Worm (Caenorhabditis elegans) whole organism, L3 larva: ENCODE measurements around the gene ndus-8.

Source experiments
- R02D3.7 ChIP-seq: fragments of 150-350 bp; optimal IDR thresholded peaks from 2 replicates; lab custom pipeline; 2014; ENCODE audit warnings: missing biosample characterization, missing genetic modification characterization
- ZK546.5 ChIP-seq: sonication (generic microtip); optimal IDR thresholded peaks from 2 replicates; lab custom pipeline; 2017; ENCODE audit warnings: missing biosample characterization, missing genetic modification characterization
- aly-2 ChIP-seq: fragments of 150-350 bp; optimal IDR thresholded peaks from 2 replicates; lab custom pipeline; 2014; ENCODE audit warnings: missing biosample characterization, missing genetic modification characterization
- ama-1 ChIP-seq: fragments of 150-350 bp; optimal IDR thresholded peaks from 2 replicates; lab custom pipeline; 2018
- ceh-16 ChIP-seq: sonication (generic microtip); optimal IDR thresholded peaks from 2 replicates; lab custom pipeline; 2017; ENCODE audit warnings: missing biosample characterization, missing genetic modification characterization
- ceh-28 ChIP-seq: fragments of 150-350 bp; optimal IDR thresholded peaks from 2 replicates; lab custom pipeline; 2014; ENCODE audit warnings: missing biosample characterization, missing genetic modification reagents, missing genetic modification characterization
- ceh-82 ChIP-seq: fragments of 150-350 bp; optimal IDR thresholded peaks from 2 replicates; lab custom pipeline; 2014; ENCODE audit warnings: missing biosample characterization, missing genetic modification characterization
- ceh-9 ChIP-seq: sonication (generic microtip); optimal IDR thresholded peaks from 2 replicates; lab custom pipeline; 2018; ENCODE audit warnings: missing biosample characterization, missing genetic modification characterization
- daf-12 ChIP-seq: fragments of 150-350 bp; optimal IDR thresholded peaks from 2 replicates; lab custom pipeline; 2014; ENCODE audit warnings: missing biosample characterization, missing genetic modification reagents, missing genetic modification characterization
- egl-27 ChIP-seq: sonication (generic microtip); optimal IDR thresholded peaks from 4 replicates; lab custom pipeline; 2017; ENCODE audit warnings: missing biosample characterization, missing genetic modification reagents, missing genetic modification characterization
- egl-5 ChIP-seq: fragments of 150-350 bp; optimal IDR thresholded peaks from 2 replicates; lab custom pipeline; 2017; ENCODE audit warnings: missing biosample characterization, missing genetic modification reagents, missing genetic modification characterization, inconsistent platforms
- elt-1 ChIP-seq: fragments of 150-350 bp; optimal IDR thresholded peaks from 2 replicates; lab custom pipeline; 2014; ENCODE audit warnings: missing biosample characterization, missing genetic modification characterization
- elt-2 ChIP-seq: sonication (generic microtip); optimal IDR thresholded peaks from 2 replicates; lab custom pipeline; 2016; ENCODE audit warnings: missing genetic modification reagents, mild to moderate bottlenecking, missing genetic modification characterization, missing compliant biosample characterization
- eor-1 ChIP-seq, 2 experiments: fragments of 150-350 bp; optimal IDR thresholded peaks; 2 replicates each; lab custom pipeline; 2014 to 2018; ENCODE audit warnings: missing biosample characterization in 2 of 2, missing genetic modification characterization in 2 of 2
- fkh-10 ChIP-seq: sonication (generic microtip); optimal IDR thresholded peaks from 2 replicates; lab custom pipeline; 2017; ENCODE audit warnings: missing biosample characterization, missing genetic modification reagents, missing genetic modification characterization
- fkh-2 ChIP-seq: fragments of 150-350 bp; optimal IDR thresholded peaks from 2 replicates; lab custom pipeline; 2014; ENCODE audit warnings: missing biosample characterization, missing genetic modification reagents, missing genetic modification characterization
- fos-1 ChIP-seq: fragments of 150-350 bp; optimal IDR thresholded peaks from 2 replicates; lab custom pipeline; 2014; ENCODE audit warnings: missing biosample characterization, missing genetic modification characterization
- hmg-11 ChIP-seq: sonication (generic microtip); optimal IDR thresholded peaks from 2 replicates; lab custom pipeline; 2016; ENCODE audit warnings: missing genetic modification characterization, missing compliant biosample characterization
- jun-1 ChIP-seq: fragments of 150-350 bp; optimal IDR thresholded peaks from 2 replicates; lab custom pipeline; 2014; ENCODE audit warnings: missing biosample characterization, missing genetic modification reagents, missing genetic modification characterization
- lin-15B ChIP-seq: fragments of 150-350 bp; optimal IDR thresholded peaks from 2 replicates; lab custom pipeline; 2014; ENCODE audit warnings: missing biosample characterization, missing genetic modification characterization
- lin-39 ChIP-seq: fragments of 150-350 bp; optimal IDR thresholded peaks from 2 replicates; lab custom pipeline; 2018; ENCODE audit warnings: missing biosample characterization, missing genetic modification reagents, missing genetic modification characterization
- lsy-12 ChIP-seq: sonication (generic microtip); optimal IDR thresholded peaks from 2 replicates; lab custom pipeline; 2016; ENCODE audit warnings: mild to moderate bottlenecking, missing genetic modification characterization, missing compliant biosample characterization
- mdl-1 ChIP-seq: fragments of 150-350 bp; optimal IDR thresholded peaks from 2 replicates; lab custom pipeline; 2014; ENCODE audit warnings: missing biosample characterization, missing genetic modification characterization
- mml-1 ChIP-seq: fragments of 150-350 bp; sonication (generic microtip); optimal IDR thresholded peaks from 3 replicates; lab custom pipeline; 2014; ENCODE audit warnings: missing biosample characterization, missing genetic modification characterization
- nfya-1 ChIP-seq: sonication (generic microtip); optimal IDR thresholded peaks from 2 replicates; lab custom pipeline; 2017; ENCODE audit warnings: missing genetic modification characterization, mild to moderate bottlenecking, missing compliant biosample characterization, antibody characterized with exemption, moderate library complexity; ENCODE audit not compliant: insufficient read depth
- nhr-11 ChIP-seq: fragments of 150-350 bp; optimal IDR thresholded peaks from 2 replicates; lab custom pipeline; 2014; ENCODE audit warnings: missing biosample characterization, missing genetic modification characterization
- nhr-12 ChIP-seq: fragments of 150-350 bp; optimal IDR thresholded peaks from 2 replicates; lab custom pipeline; 2014; ENCODE audit warnings: missing biosample characterization, missing genetic modification characterization
- nhr-23 ChIP-seq: fragments of 150-350 bp; optimal IDR thresholded peaks from 2 replicates; lab custom pipeline; 2014; ENCODE audit warnings: missing biosample characterization, missing genetic modification reagents, missing genetic modification characterization
- nhr-237 ChIP-seq: fragments of 150-350 bp; optimal IDR thresholded peaks from 2 replicates; lab custom pipeline; 2014; ENCODE audit warnings: missing biosample characterization, missing genetic modification characterization
- nhr-25 ChIP-seq: sonication (generic microtip); optimal IDR thresholded peaks from 2 replicates; lab custom pipeline; 2017; ENCODE audit warnings: missing biosample characterization, missing genetic modification characterization
- nhr-28 ChIP-seq: fragments of 150-350 bp; optimal IDR thresholded peaks from 2 replicates; lab custom pipeline; 2014; ENCODE audit warnings: missing biosample characterization, missing genetic modification characterization
- nhr-43 ChIP-seq: sonication (generic microtip); optimal IDR thresholded peaks from 2 replicates; lab custom pipeline; 2016; ENCODE audit warnings: mild to moderate bottlenecking, missing genetic modification characterization, missing compliant biosample characterization; ENCODE audit not compliant: poor library complexity, severe bottlenecking
- nhr-67 ChIP-seq: fragments of 150-350 bp; optimal IDR thresholded peaks from 2 replicates; lab custom pipeline; 2014; ENCODE audit warnings: missing biosample characterization, missing genetic modification characterization
- nhr-77 ChIP-seq: fragments of 150-350 bp; optimal IDR thresholded peaks from 2 replicates; lab custom pipeline; 2014; ENCODE audit warnings: missing biosample characterization, missing genetic modification characterization
- pha-4 ChIP-seq: fragments of 150-350 bp; optimal IDR thresholded peaks from 2 replicates; lab custom pipeline; 2014; ENCODE audit warnings: missing biosample characterization, missing genetic modification reagents, missing genetic modification characterization
- pqm-1 ChIP-seq: fragments of 150-350 bp; optimal IDR thresholded peaks from 2 replicates; lab custom pipeline; 2017; ENCODE audit warnings: missing biosample characterization, missing genetic modification characterization, inconsistent platforms
- sea-2 ChIP-seq: fragments of 150-350 bp; sonication (generic microtip); optimal IDR thresholded peaks from 4 replicates; lab custom pipeline; 2014; ENCODE audit warnings: missing biosample characterization, missing genetic modification reagents, missing genetic modification characterization
- skn-1 ChIP-seq: fragments of 150-350 bp; optimal IDR thresholded peaks from 2 replicates; lab custom pipeline; 2014; ENCODE audit warnings: missing biosample characterization, missing genetic modification characterization
- snpc-4 ChIP-seq: fragments of 150-350 bp; optimal IDR thresholded peaks from 2 replicates; lab custom pipeline; 2014; ENCODE audit warnings: missing biosample characterization, missing genetic modification characterization
- tbx-2 ChIP-seq: sonication (generic microtip); optimal IDR thresholded peaks from 2 replicates; lab custom pipeline; 2016; ENCODE audit warnings: mild to moderate bottlenecking, missing genetic modification characterization, missing compliant biosample characterization
- unc-39 ChIP-seq: sonication (generic microtip); optimal IDR thresholded peaks from 4 replicates; lab custom pipeline; 2017; ENCODE audit warnings: missing biosample characterization, missing genetic modification characterization
- unc-62 ChIP-seq: fragments of 150-350 bp; sonication (generic microtip); optimal IDR thresholded peaks from 4 replicates; lab custom pipeline; 2014; ENCODE audit warnings: missing biosample characterization, missing genetic modification reagents, missing genetic modification characterization
- zag-1 ChIP-seq: fragments of 150-350 bp; optimal IDR thresholded peaks from 2 replicates; lab custom pipeline; 2014; ENCODE audit warnings: missing biosample characterization, missing genetic modification characterization
- ztf-11 ChIP-seq: fragments of 150-350 bp; optimal IDR thresholded peaks from 2 replicates; lab custom pipeline; 2014; ENCODE audit warnings: missing biosample characterization, missing genetic modification characterization
- ztf-4 ChIP-seq: fragments of 150-350 bp; optimal IDR thresholded peaks from 2 replicates; lab custom pipeline; 2014; ENCODE audit warnings: missing biosample characterization, missing genetic modification characterization

The ndus-8 gene

DNA sequence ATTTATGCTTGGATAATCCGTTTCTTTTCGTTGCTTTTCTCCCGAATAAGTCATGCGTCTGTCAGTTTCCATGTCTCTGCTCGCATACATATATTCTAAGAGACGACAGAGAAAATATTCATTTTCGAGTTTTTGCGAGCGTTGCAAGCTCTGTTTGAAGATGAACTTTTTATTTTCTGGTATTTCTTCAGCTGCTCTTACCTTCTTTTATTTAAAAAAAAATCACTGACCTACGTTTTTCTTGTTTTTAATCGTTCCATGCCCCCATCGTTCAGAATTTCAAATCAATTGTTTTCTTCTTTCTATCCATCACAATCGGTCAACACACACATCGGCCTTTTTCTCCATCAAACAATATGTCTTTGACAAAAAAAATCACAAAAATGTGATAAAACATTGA is 23.5 kb downstream of the ndus-8 start:
- no peak for TF ChIP-seq nhr-11
- no peak for TF ChIP-seq nhr-23 (tag; lab: Kevin White, UChicago)
- no peak for TF ChIP-seq nhr-67 (tag; lab: Kevin White, UChicago)
- TF ChIP-seq nhr-25 (tag; lab: Kevin White, UChicago) = no peak
- no peak for TF ChIP-seq nhr-237 (tag; lab: Kevin White, UChicago)
- no peak for TF ChIP-seq mdl-1 (tag; lab: Kevin White, UChicago)
- TF ChIP-seq fos-1 (tag; lab: Kevin White, UChicago) = no peak
- no peak for TF ChIP-seq unc-39 (tag; lab: Kevin White, UChicago)
- TF ChIP-seq hmg-11 (tag; lab: Kevin White, UChicago) = no peak
- TF ChIP-seq eor-1 (tag; optimal IDR thresholded peaks at IDR 0.05; lab: Kevin White, UChicago) = no peak
- TF ChIP-seq pha-4 (tag; lab: Kevin White, UChicago) = no peak
- TF ChIP-seq mml-1 (tag; lab: Kevin White, UChicago) = no peak
- no peak for TF ChIP-seq ztf-4 (tag; lab: Kevin White, UChicago)
- TF ChIP-seq ceh-82 (tag; lab: Kevin White, UChicago) = no peak
- no peak for TF ChIP-seq egl-27 (tag; lab: Kevin White, UChicago)
- no peak for TF ChIP-seq nhr-28 (tag; lab: Kevin White, UChicago)
- no peak for TF ChIP-seq ztf-11 (tag; lab: Kevin White, UChicago)
- TF ChIP-seq, all 47 proteins: peak for 0

DNA sequence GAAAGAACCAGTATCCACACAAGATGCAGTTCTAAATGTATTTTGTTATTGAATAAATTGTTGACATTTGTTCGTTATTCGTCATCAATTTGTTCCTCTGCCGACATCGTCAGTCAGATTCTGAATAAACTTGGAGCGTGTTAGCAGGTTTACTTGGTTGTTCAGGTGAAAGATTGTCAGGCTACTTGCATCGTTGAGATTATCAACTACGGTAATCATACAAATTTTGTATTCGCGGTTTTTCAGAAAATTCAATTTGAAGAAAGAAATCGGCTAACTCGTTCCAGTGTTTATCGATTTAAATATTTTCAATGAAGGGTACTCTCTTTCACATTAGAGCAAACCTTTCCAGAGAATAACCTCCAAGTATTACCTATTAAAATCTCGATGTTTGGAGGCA is 24.3 kb downstream of the ndus-8 start, which contains the start of gene R151.2:
R151.2 (plus strand) TSS at position 247 of the 400 bp plus-strand sequence.
- TF ChIP-seq fos-1 (tag; lab: Kevin White, UChicago) (peak; percentile 10), zag-1 (no peak), nhr-11 (no peak), ceh-82 (tag; lab: Kevin White, UChicago) (no peak), nhr-28 (tag; lab: Kevin White, UChicago) (no peak), ztf-11 (tag; lab: Kevin White, UChicago) (no peak), skn-1 (tag; lab: Kevin White, UChicago) (no peak)

DNA sequence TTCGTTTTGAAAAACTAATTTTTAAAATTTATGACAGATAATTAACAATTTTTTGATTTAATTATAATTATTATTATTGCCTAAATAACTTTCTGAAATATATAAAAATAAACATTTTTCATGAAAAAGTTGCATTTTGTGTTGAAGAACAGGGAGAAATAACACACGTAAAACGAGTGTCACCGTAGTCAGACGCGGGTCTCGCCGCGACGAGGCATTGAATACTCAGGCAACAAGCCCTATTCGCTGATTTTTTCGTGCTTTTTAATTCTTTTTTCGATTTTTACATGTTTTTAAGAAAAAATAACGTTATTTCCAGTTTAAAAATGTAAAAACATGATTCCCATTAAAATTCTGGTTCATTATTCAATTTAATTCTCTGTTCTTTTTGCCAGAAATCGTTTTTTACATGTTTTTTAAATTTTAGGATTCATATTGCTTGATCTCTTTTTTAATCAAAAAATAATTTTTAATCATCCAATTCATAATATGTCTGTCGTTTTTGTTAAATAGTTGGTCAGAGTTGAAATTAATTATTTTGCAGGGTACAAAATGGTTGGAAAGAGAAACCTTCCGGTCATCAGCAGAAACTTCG is 26.0 kb downstream of the ndus-8 start, which contains the start of gene rpl-6:
rpl-6 (plus strand) TSS at position 545 of the 595 bp plus-strand sequence.
- TF ChIP-seq tbx-2 (peak; percentile 37), aly-2 (tag; lab: Kevin White, UChicago) (no peak), nfya-1 (tag; lab: Kevin White, UChicago) (peak; percentile 98), nhr-77 (tag; lab: Kevin White, UChicago) (no peak), zag-1 (no peak), lsy-12 (tag; lab: Kevin White, UChicago) (peak; percentile 90), ZK546.5 (tag; lab: Kevin White, UChicago) (peak; percentile 22), lin-39 (peak; percentile 73), skn-1 (tag; lab: Kevin White, UChicago) (peak; percentile 77), pqm-1 (tag; lab: Kevin White, UChicago) (peak; percentile 67), ama-1 (peak; percentile 59), R02D3.7 (tag; lab: Kevin White, UChicago) (peak; percentile 84), nhr-25 (tag; lab: Kevin White, UChicago) (peak; percentile 88), lin-15B (tag; lab: Kevin White, UChicago) (peak; percentile 93), fos-1 (tag; lab: Kevin White, UChicago) (no peak), snpc-4 (tag; lab: Kevin White, UChicago) (peak; percentile 48), hmg-11 (tag; lab: Kevin White, UChicago) (peak; percentile 81), fkh-10 (GFP tag; lab: Kevin White, UChicago) (peak; percentile 14), jun-1 (tag; lab: Kevin White, UChicago) (peak; percentile 35), elt-2 (peak; percentile 66), ceh-9 (tag; lab: Kevin White, UChicago) (no peak), ceh-28 (tag; lab: Kevin White, UChicago) (peak; percentile 60), unc-62 (GFP tag; lab: Kevin White, UChicago) (no peak), fkh-2 (tag; lab: Kevin White, UChicago) (no peak), mml-1 (tag; lab: Kevin White, UChicago) (no peak), nhr-11 (no peak), ztf-11 (tag; lab: Kevin White, UChicago) (no peak), mdl-1 (tag; lab: Kevin White, UChicago) (no peak), egl-27 (tag; lab: Kevin White, UChicago) (peak; percentile 72), ceh-82 (tag; lab: Kevin White, UChicago) (no peak), nhr-237 (tag; lab: Kevin White, UChicago) (no peak), sea-2 (no peak), egl-5 (tag; lab: Kevin White, UChicago) (peak; percentile 66), daf-12 (tag; lab: Kevin White, UChicago) (no peak), nhr-12 (tag; lab: Kevin White, UChicago) (no peak), pha-4 (tag; lab: Kevin White, UChicago) (peak; percentile 98), unc-39 (tag; lab: Kevin White, UChicago) (no peak), nhr-23 (tag; lab: Kevin White, UChicago) (peak; percentile 98), ztf-4 (tag; lab: Kevin White, UChicago) (peak; percentile 13), nhr-67 (tag; lab: Kevin White, UChicago) (no peak), nhr-28 (tag; lab: Kevin White, UChicago) (no peak), elt-1 (tag; lab: Kevin White, UChicago) (peak; percentile 18), nhr-43 (tag; lab: Kevin White, UChicago) (peak; percentile 79), ceh-16 (tag; lab: Kevin White, UChicago) (peak; percentile 21), eor-1 (tag; optimal IDR thresholded peaks at IDR 0.05; lab: Kevin White, UChicago) (no peak)
